Worm (Caenorhabditis elegans) whole organism, L1 larva: Measurements from ENCODE around the gene F26C11.1.

Experiments
- C04F5.9 ChIP-seq: sonication (generic microtip); optimal IDR thresholded peaks from 2 replicates; lab custom pipeline; 2016; ENCODE audit warnings: missing genetic modification characterization, missing compliant biosample characterization
- C16A3.4 ChIP-seq: fragments of 150-350 bp; optimal IDR thresholded peaks from 2 replicates; lab custom pipeline; 2014; ENCODE audit warnings: missing biosample characterization, missing genetic modification characterization
- C34B4.2 ChIP-seq: sonication (generic microtip); optimal IDR thresholded peaks from 2 replicates; lab custom pipeline; 2017; ENCODE audit warnings: mild to moderate bottlenecking, missing genetic modification characterization, missing compliant biosample characterization
- F16B12.6 ChIP-seq: fragments of 150-350 bp; optimal IDR thresholded peaks from 2 replicates; lab custom pipeline; 2014; ENCODE audit warnings: missing biosample characterization, missing genetic modification characterization
- aha-1 ChIP-seq: fragments of 150-350 bp; optimal IDR thresholded peaks from 2 replicates; lab custom pipeline; 2014; ENCODE audit warnings: missing biosample characterization, missing genetic modification characterization
- aly-2 ChIP-seq: fragments of 150-350 bp; optimal IDR thresholded peaks from 2 replicates; lab custom pipeline; 2014; ENCODE audit warnings: missing biosample characterization, missing genetic modification characterization
- ama-1 ChIP-seq: fragments of 150-350 bp; optimal IDR thresholded peaks from 2 replicates; lab custom pipeline; 2014
- blmp-1 ChIP-seq: fragments of 150-350 bp; optimal IDR thresholded peaks from 2 replicates; lab custom pipeline; 2014; ENCODE audit warnings: missing biosample characterization, missing genetic modification characterization
- ceh-8 ChIP-seq: fragments of 200-800 bp; sonication (Bioruptor generic); optimal IDR thresholded peaks from 2 replicates; lab custom pipeline; 2018; ENCODE audit warnings: mild to moderate bottlenecking, missing genetic modification characterization, moderate library complexity, missing compliant biosample characterization
- ceh-82 ChIP-seq, 3 experiments: fragments of 150-350 bp in 1 of 3; sonication (generic microtip) in 2 of 3; optimal IDR thresholded peaks; 2 replicates each; lab custom pipeline; 2014 to 2017; ENCODE audit warnings: missing biosample characterization in 3 of 3, missing genetic modification characterization in 3 of 3
- ceh-88 ChIP-seq: fragments of 200-800 bp; sonication (Bioruptor generic); IDR thresholded peaks from 2 replicates; pipeline ENCODE4 v1.3.6; 2022; ENCODE audit warnings: missing genetic modification characterization, missing compliant biosample characterization
- ceh-90 ChIP-seq: sonication (generic microtip); optimal IDR thresholded peaks from 2 replicates; lab custom pipeline; 2016; ENCODE audit warnings: missing genetic modification characterization, missing compliant biosample characterization
- ces-1 ChIP-seq: fragments of 150-350 bp; optimal IDR thresholded peaks from 2 replicates; lab custom pipeline; 2014; ENCODE audit warnings: missing biosample characterization, missing genetic modification reagents, missing genetic modification characterization
- dsc-1 ChIP-seq: sonication (generic microtip); optimal IDR thresholded peaks from 2 replicates; lab custom pipeline; 2016; ENCODE audit warnings: mild to moderate bottlenecking, missing genetic modification characterization, missing compliant biosample characterization
- efl-1 ChIP-seq, 4 experiments: fragments of 150-350 bp; optimal IDR thresholded peaks in 3 of 4; peaks in 1 of 4; 1 replicate in 1 of 4; 2 replicates in 3 of 4; lab custom pipeline; 2014; ENCODE audit warnings: missing biosample characterization in 2 of 4, missing genetic modification characterization in 2 of 4, missing genetic modification reagents in 2 of 4
- egl-13 ChIP-seq: sonication (generic microtip); optimal IDR thresholded peaks from 2 replicates; lab custom pipeline; 2016; ENCODE audit warnings: missing genotype, missing genetic modification reagents, missing genetic modification characterization, missing compliant biosample characterization
- elt-2 ChIP-seq: sonication (generic microtip); optimal IDR thresholded peaks from 2 replicates; lab custom pipeline; 2016; ENCODE audit warnings: missing genetic modification characterization, mild to moderate bottlenecking, inconsistent platforms, missing compliant biosample characterization, missing genetic modification reagents
- fkh-10 ChIP-seq: sonication (generic microtip); optimal IDR thresholded peaks from 2 replicates; lab custom pipeline; 2017; ENCODE audit warnings: missing biosample characterization, missing genetic modification reagents, missing genetic modification characterization
- hlh-17 ChIP-seq: fragments of 200-800 bp; sonication (Bioruptor generic); optimal IDR thresholded peaks from 2 replicates; lab custom pipeline; 2018; ENCODE audit warnings: missing genetic modification characterization, mild to moderate bottlenecking, missing compliant biosample characterization, moderate library complexity, borderline replicate concordance
- isw-1 ChIP-seq: fragments of 200-800 bp; sonication (Bioruptor generic); IDR thresholded peaks from 2 replicates; pipeline ENCODE4 v1.3.6; 2022; ENCODE audit warnings: missing genetic modification characterization, missing compliant biosample characterization
- lin-14 ChIP-seq: fragments of 200-800 bp; sonication (Bioruptor generic); optimal IDR thresholded peaks from 2 replicates; lab custom pipeline; 2018; ENCODE audit warnings: mild to moderate bottlenecking, missing genetic modification characterization, moderate library complexity, missing compliant biosample characterization
- lin-35 ChIP-seq, 2 experiments: fragments of 150-350 bp; optimal IDR thresholded peaks; 2 replicates each; lab custom pipeline; 2014; ENCODE audit warnings: missing biosample characterization in 2 of 2, missing genetic modification characterization in 2 of 2, missing genetic modification reagents in 2 of 2
- lin-39 ChIP-seq: fragments of 150-350 bp; optimal IDR thresholded peaks from 2 replicates; lab custom pipeline; 2014; ENCODE audit warnings: missing biosample characterization, missing genetic modification reagents, missing genetic modification characterization
- lsy-2 ChIP-seq, 2 experiments: fragments of 150-350 bp; optimal IDR thresholded peaks; 2 replicates each; lab custom pipeline; 2014; ENCODE audit warnings: missing biosample characterization in 2 of 2, missing genetic modification characterization in 2 of 2
- mab-9 ChIP-seq: fragments of 200-800 bp; sonication (Bioruptor generic); IDR thresholded peaks from 2 replicates; pipeline ENCODE4 v1.3.6; 2022; ENCODE audit warnings: missing genetic modification reagents, missing genetic modification characterization, missing compliant biosample characterization
- mef-2 ChIP-seq: fragments of 150-350 bp; optimal IDR thresholded peaks from 2 replicates; lab custom pipeline; 2014; ENCODE audit warnings: missing biosample characterization, missing genetic modification characterization
- nhr-12 ChIP-seq: sonication (generic microtip); optimal IDR thresholded peaks from 2 replicates; lab custom pipeline; 2017; ENCODE audit warnings: missing biosample characterization, missing genetic modification characterization
- nhr-20 ChIP-seq: sonication (generic microtip); optimal IDR thresholded peaks from 2 replicates; lab custom pipeline; 2016; ENCODE audit warnings: mild to moderate bottlenecking, missing genetic modification characterization, missing compliant biosample characterization
- nhr-237 ChIP-seq: fragments of 150-350 bp; optimal IDR thresholded peaks from 2 replicates; lab custom pipeline; 2014; ENCODE audit warnings: missing biosample characterization, missing genetic modification characterization
- nhr-28 ChIP-seq: fragments of 150-350 bp; optimal IDR thresholded peaks from 2 replicates; lab custom pipeline; 2014; ENCODE audit warnings: missing biosample characterization, missing genetic modification characterization
- nhr-71 ChIP-seq: sonication (generic microtip); optimal IDR thresholded peaks from 2 replicates; lab custom pipeline; 2016; ENCODE audit warnings: mild to moderate bottlenecking, missing genetic modification characterization, moderate library complexity, missing compliant biosample characterization
- nhr-84 ChIP-seq: sonication (generic microtip); optimal IDR thresholded peaks from 2 replicates; lab custom pipeline; 2017; ENCODE audit warnings: missing biosample characterization, missing genetic modification characterization
- nhr-85 ChIP-seq: sonication (generic microtip); peaks from one replicate; lab custom pipeline; 2016; ENCODE audit warnings: missing genetic modification characterization, inconsistent platforms, missing compliant biosample characterization
- nhr-90 ChIP-seq: sonication (generic microtip); optimal IDR thresholded peaks from 2 replicates; lab custom pipeline; 2016; ENCODE audit warnings: mild to moderate bottlenecking, missing genetic modification characterization, missing compliant biosample characterization; ENCODE audit not compliant: poor library complexity
- pag-3 ChIP-seq: sonication (generic microtip); optimal IDR thresholded peaks from 2 replicates; lab custom pipeline; 2017; ENCODE audit warnings: missing genetic modification characterization, mild to moderate bottlenecking, missing compliant biosample characterization, antibody characterized with exemption, borderline replicate concordance; ENCODE audit not compliant: insufficient read depth
- pax-3 ChIP-seq: fragments of 200-800 bp; sonication (Bioruptor generic); optimal IDR thresholded peaks from 2 replicates; lab custom pipeline; 2018; ENCODE audit warnings: mild to moderate bottlenecking, missing genetic modification characterization, moderate library complexity, missing compliant biosample characterization
- pqm-1 ChIP-seq: sonication (generic microtip); optimal IDR thresholded peaks from 3 replicates; lab custom pipeline; 2017; ENCODE audit warnings: missing biosample characterization, missing genetic modification characterization
- rnt-1 ChIP-seq: sonication (generic microtip); optimal IDR thresholded peaks from 2 replicates; lab custom pipeline; 2016; ENCODE audit warnings: mild to moderate bottlenecking, missing genetic modification characterization, moderate library complexity, missing compliant biosample characterization
- skn-1 ChIP-seq: fragments of 150-350 bp; optimal IDR thresholded peaks from 2 replicates; lab custom pipeline; 2014; ENCODE audit warnings: missing biosample characterization, missing genetic modification characterization
- snu-23 ChIP-seq: sonication (generic microtip); optimal IDR thresholded peaks from 2 replicates; lab custom pipeline; 2016; ENCODE audit warnings: missing genetic modification characterization, missing compliant biosample characterization
- sox-4 ChIP-seq: sonication (generic microtip); optimal IDR thresholded peaks from 2 replicates; lab custom pipeline; 2016; ENCODE audit warnings: missing genetic modification characterization, missing compliant biosample characterization
- sptf-1 ChIP-seq: fragments of 150-350 bp; optimal IDR thresholded peaks from 2 replicates; lab custom pipeline; 2014; ENCODE audit warnings: missing biosample characterization, missing genetic modification characterization
- sup-37 ChIP-seq: fragments of 200-800 bp; sonication (Bioruptor generic); optimal IDR thresholded peaks from 2 replicates; lab custom pipeline; 2018; ENCODE audit warnings: mild to moderate bottlenecking, missing genetic modification characterization, missing compliant biosample characterization
- tbx-2 ChIP-seq: sonication (generic microtip); optimal IDR thresholded peaks from 2 replicates; lab custom pipeline; 2016; ENCODE audit warnings: missing genetic modification characterization, missing compliant biosample characterization
- tlp-1 ChIP-seq: fragments of 150-350 bp; optimal IDR thresholded peaks from 2 replicates; lab custom pipeline; 2014; ENCODE audit warnings: missing biosample characterization, missing genetic modification characterization
- unc-30 ChIP-seq: sonication (generic microtip); optimal IDR thresholded peaks from 2 replicates; lab custom pipeline; 2017; ENCODE audit warnings: missing biosample characterization, missing genetic modification characterization
- unc-98 ChIP-seq: fragments of 200-800 bp; sonication (Bioruptor generic); IDR thresholded peaks from 2 replicates; pipeline ENCODE4 v1.3.6; 2022; ENCODE audit warnings: missing genetic modification characterization, missing compliant biosample characterization
- xbp-1 ChIP-seq: sonication (generic microtip); optimal IDR thresholded peaks from 2 replicates; lab custom pipeline; 2016; ENCODE audit warnings: missing genetic modification characterization, missing compliant biosample characterization
- ztf-11 ChIP-seq, 2 experiments: sonication (generic microtip); optimal IDR thresholded peaks; 2 replicates each; lab custom pipeline; 2016 to 2017; ENCODE audit warnings: missing genetic modification characterization in 2 of 2, missing biosample characterization in 1 of 2, missing compliant biosample characterization in 1 of 2

The F26C11.1 gene

ce11 chrII:9938877-9939276, 44.3 kb downstream of the F26C11.1 start, which contains the start of the genes C05C10.7 and C05C10.5:
Gene C05C10.7 (minus strand): TSS chrII:9938971.
Gene C05C10.5 (plus strand): TSS chrII:9939040.
- TF ChIP-seq efl-1 (optimal IDR thresholded peaks at IDR 0.05; lab: Kevin White, UChicago) (peak in 1 of 2 experiments; percentile 10), efl-1 (GFP tag; optimal IDR thresholded peaks at IDR 0.05 in 1 of 2; lab: Kevin White, UChicago) (peak in 1 of 2 experiments; percentile 58), fkh-10 (GFP tag; lab: Kevin White, UChicago) (no peak)

- no peak for TF ChIP-seq ces-1 (GFP tag; lab: Kevin White, UChicago)
- TF ChIP-seq isw-1, result peak; percentile 83
- TF ChIP-seq hlh-17 (GFP tag; lab: Kevin White, UChicago), result no peak
- peak; percentile 90 to 93 for TF ChIP-seq lsy-2 (tag; optimal IDR thresholded peaks at IDR 0.05; lab: Kevin White, UChicago)
- peak; percentile 99 for TF ChIP-seq skn-1 (tag; lab: Kevin White, UChicago)
- TF ChIP-seq aly-2, result peak; percentile 37
- TF ChIP-seq tbx-2, result peak; percentile 93
- peak; percentile 99 for TF ChIP-seq rnt-1
- peak; percentile 98 to 99 for TF ChIP-seq efl-1 (optimal IDR thresholded peaks at IDR 0.05; lab: Kevin White, UChicago)
- TF ChIP-seq efl-1 (GFP tag; optimal IDR thresholded peaks at IDR 0.05 in 1 of 2; lab: Kevin White, UChicago), result peak; percentile 98 to 100
- TF ChIP-seq lin-35 (GFP tag; optimal IDR thresholded peaks at IDR 0.05; lab: Kevin White, UChicago), result peak; percentile 99
- TF ChIP-seq pqm-1 (tag; lab: Kevin White, UChicago), result no peak
- TF ChIP-seq ceh-88, result peak; percentile 76
- peak in 1 of 2 experiments; percentile 94 for TF ChIP-seq ztf-11 (tag; optimal IDR thresholded peaks at IDR 0.05; lab: Kevin White, UChicago)
- TF ChIP-seq mab-9, result peak; percentile 71
- TF ChIP-seq F16B12.6 (tag; lab: Kevin White, UChicago), result peak; percentile 59
- peak; percentile 86 for TF ChIP-seq unc-98 (GFP tag; lab: Robert Waterston, UW)
- peak; percentile 92 for TF ChIP-seq snu-23
- no peak for TF ChIP-seq tlp-1
- no peak for TF ChIP-seq nhr-28 (tag; lab: Kevin White, UChicago)
- peak; percentile 95 for TF ChIP-seq nhr-85
- TF ChIP-seq sox-4 (tag; lab: Kevin White, UChicago), result peak; percentile 92
- peak; percentile 73 for TF ChIP-seq lin-39 (tag; lab: Kevin White, UChicago)
- no peak for TF ChIP-seq sptf-1
- TF ChIP-seq mef-2 (tag; lab: Kevin White, UChicago), result no peak
- no peak for TF ChIP-seq unc-30 (tag; lab: Kevin White, UChicago)
- TF ChIP-seq dsc-1, result peak; percentile 90
- peak; percentile 91 for TF ChIP-seq lin-14 (GFP tag; lab: Kevin White, UChicago)
- TF ChIP-seq elt-2 (tag; lab: Kevin White, UChicago), result peak; percentile 55
- peak; percentile 96 for TF ChIP-seq nhr-71 (tag; lab: Kevin White, UChicago)
- TF ChIP-seq pag-3 (tag; lab: Kevin White, UChicago), result no peak
- no peak for TF ChIP-seq C34B4.2 (tag; lab: Kevin White, UChicago)
- TF ChIP-seq aha-1 (tag; lab: Kevin White, UChicago), result no peak
- peak; percentile 82 for TF ChIP-seq blmp-1 (tag; lab: Kevin White, UChicago)
- TF ChIP-seq C04F5.9, result peak; percentile 85
- peak; percentile 92 for TF ChIP-seq egl-13 (tag; lab: Kevin White, UChicago)
- peak; percentile 37 for TF ChIP-seq nhr-237 (tag; lab: Kevin White, UChicago)
- TF ChIP-seq ceh-8, result peak; percentile 61
- peak; percentile 92 for TF ChIP-seq xbp-1 (tag; lab: Kevin White, UChicago)
- peak; percentile 92 for TF ChIP-seq ceh-90 (tag; lab: Kevin White, UChicago)
- TF ChIP-seq nhr-12 (tag; lab: Kevin White, UChicago), result peak; percentile 28
- TF ChIP-seq ceh-82 (tag; optimal IDR thresholded peaks at IDR 0.05; lab: Kevin White, UChicago), result peak; percentile 83 to 92 (median 88)
- peak; percentile 59 for TF ChIP-seq sup-37
- no peak for TF ChIP-seq nhr-84 (tag; lab: Kevin White, UChicago)
- TF ChIP-seq pax-3 (tag; lab: Kevin White, UChicago), result peak; percentile 90
- TF ChIP-seq ama-1 (lab: Kevin White, UChicago), result peak; percentile 15
- peak; percentile 93 for TF ChIP-seq C16A3.4 (tag; lab: Kevin White, UChicago)
- TF ChIP-seq fkh-10 (GFP tag; lab: Kevin White, UChicago), result peak; percentile 50
- TF ChIP-seq nhr-20 (tag; lab: Kevin White, UChicago), result peak; percentile 93
- peak; percentile 93 for TF ChIP-seq nhr-90 (tag; lab: Kevin White, UChicago)
Measured at ce11 chrII:9940430-9940829, 45.9 kb downstream of the F26C11.1 start, which contains the start of gene ufd-3. Gene ufd-3 (plus strand): TSS chrII:9940753.
